Fruit fly (Drosophila melanogaster) whole organism, wandering third instar larva: ENCODE data around the gene Tsr1.

Experiments
- Vsx2 ChIP-seq: fragments of 200-300, 225-300 bp; sonication (Bioruptor generic); optimal IDR thresholded peaks from 2 replicates; lab custom pipeline; 2018; ENCODE audit warnings: missing biosample characterization, missing genetic modification characterization; ENCODE audit not compliant: partially characterized antibody
- jim ChIP-seq: fragments of 175-275, 200-325 bp; sonication (Bioruptor generic); optimal IDR thresholded peaks from 2 replicates; lab custom pipeline; 2016; ENCODE audit warnings: missing biosample characterization, mild to moderate bottlenecking, missing genetic modification characterization

dm6 chr3L:21303659-21304058 lies 31.4 kb upstream of the Tsr1 start:
- TF ChIP-seq Vsx2 (GFP tag; lab: Kevin White, UChicago) (no peak), jim (GFP tag; lab: Kevin White, UChicago) (no peak)
